Worm (Caenorhabditis elegans) whole organism, mixed stage, embryonic: ENCODE measurements around the gene rpb-6.

Experiments
- ceh-39 ChIP-seq: fragments of 150-350 bp; optimal IDR thresholded peaks from 2 replicates; lab custom pipeline; 2014; ENCODE audit warnings: missing biosample characterization, missing genetic modification characterization
- ces-1 ChIP-seq: fragments of 150-350 bp; optimal IDR thresholded peaks from 2 replicates; lab custom pipeline; 2014; ENCODE audit warnings: missing biosample characterization, missing genetic modification reagents, missing genetic modification characterization
- elt-1 ChIP-seq: sonication (generic microtip); optimal IDR thresholded peaks from 2 replicates; lab custom pipeline; 2017; ENCODE audit warnings: missing genetic modification characterization, mild to moderate bottlenecking, missing compliant biosample characterization, antibody characterized with exemption, moderate library complexity, borderline replicate concordance; ENCODE audit not compliant: insufficient read depth
- lsy-2 ChIP-seq: fragments of 150-350 bp; optimal IDR thresholded peaks from 2 replicates; lab custom pipeline; 2014; ENCODE audit warnings: missing biosample characterization, missing genetic modification characterization
- mep-1 ChIP-seq: fragments of 150-350 bp; optimal IDR thresholded peaks from 2 replicates; lab custom pipeline; 2017; ENCODE audit warnings: missing biosample characterization, missing genetic modification reagents, missing genetic modification characterization, inconsistent platforms
- nhr-12 ChIP-seq: fragments of 150-350 bp; optimal IDR thresholded peaks from 2 replicates; lab custom pipeline; 2014; ENCODE audit warnings: missing biosample characterization, missing genetic modification characterization
- nhr-237 ChIP-seq: fragments of 150-350 bp; optimal IDR thresholded peaks from 2 replicates; lab custom pipeline; 2014; ENCODE audit warnings: missing biosample characterization, missing genetic modification characterization
- nhr-28 ChIP-seq: fragments of 150-350 bp; optimal IDR thresholded peaks from 2 replicates; lab custom pipeline; 2014; ENCODE audit warnings: missing biosample characterization, missing genetic modification characterization
- nhr-76 ChIP-seq: sonication (generic microtip); optimal IDR thresholded peaks from 2 replicates; lab custom pipeline; 2017; ENCODE audit warnings: missing biosample characterization, missing genetic modification characterization
- pha-4 ChIP-seq: fragments of 150-350 bp; optimal IDR thresholded peaks from 2 replicates; lab custom pipeline; 2018; ENCODE audit warnings: missing biosample characterization, missing genetic modification reagents, missing genetic modification characterization
- snpc-4 ChIP-seq: fragments of 150-350 bp; optimal IDR thresholded peaks from 2 replicates; lab custom pipeline; 2014; ENCODE audit warnings: missing biosample characterization, missing genetic modification characterization
- tbx-8 ChIP-seq: fragments of 200-800 bp; sonication (Bioruptor generic); optimal IDR thresholded peaks from 2 replicates; lab custom pipeline; 2018; ENCODE audit warnings: mild to moderate bottlenecking, missing genetic modification characterization, moderate library complexity, missing compliant biosample characterization
- unc-39 ChIP-seq: fragments of 150-350 bp; optimal IDR thresholded peaks from 2 replicates; lab custom pipeline; 2014; ENCODE audit warnings: missing biosample characterization, missing genetic modification characterization
- unc-62 ChIP-seq: fragments of 150-350 bp; optimal IDR thresholded peaks from 2 replicates; lab custom pipeline; 2014; ENCODE audit warnings: missing biosample characterization, missing genetic modification reagents, missing genetic modification characterization

- TF ChIP-seq unc-62 (GFP tag; lab: Kevin White, UChicago) (no peak), nhr-76 (tag; lab: Kevin White, UChicago) (no peak), tbx-8 (GFP tag; lab: Kevin White, UChicago) (no peak), mep-1 (tag; lab: Kevin White, UChicago) (no peak), ceh-39 (tag; lab: Kevin White, UChicago) (no peak), pha-4 (tag; lab: Kevin White, UChicago) (no peak), nhr-237 (tag; lab: Kevin White, UChicago) (no peak), lsy-2 (tag; lab: Kevin White, UChicago) (no peak), nhr-12 (no peak), unc-39 (tag; lab: Kevin White, UChicago) (no peak), snpc-4 (tag; lab: Kevin White, UChicago) (no peak), ces-1 (GFP tag; lab: Kevin White, UChicago) (no peak), nhr-28 (tag; lab: Kevin White, UChicago) (no peak), elt-1 (tag; lab: Kevin White, UChicago) (no peak)
These were observed 48.8 kb downstream of the rpb-6 start, which contains the start of gene M28.8 for ce11 chrII:10627963-10628362.
